Fruit fly (Drosophila melanogaster): ENCODE measurements around the gene Grip163.

- TF ChIP-seq CG6175 (GFP tag; IDR thresholded peaks at IDR 0.05): no peak
- TF ChIP-seq dan (GFP tag; IDR thresholded peaks at IDR 0.05): no peak
- TF ChIP-seq nerfin-2 (GFP tag; IDR thresholded peaks at IDR 0.05; ENCODE audit: partially characterized antibody): no peak
- no peak for TF ChIP-seq tll (GFP tag; optimal IDR thresholded peaks at IDR 0.05)
- no peak for TF ChIP-seq CG2678 (tag; optimal IDR thresholded peaks at IDR 0.05)
Measured at dm6 chr3L:12044279-12044678, 46.3 kb upstream of the Grip163 start, which contains the start of gene CG43638.
